Fruit fly (Drosophila melanogaster): Measurements from ENCODE around the gene CG6621.

The CG6621 gene

DNA sequence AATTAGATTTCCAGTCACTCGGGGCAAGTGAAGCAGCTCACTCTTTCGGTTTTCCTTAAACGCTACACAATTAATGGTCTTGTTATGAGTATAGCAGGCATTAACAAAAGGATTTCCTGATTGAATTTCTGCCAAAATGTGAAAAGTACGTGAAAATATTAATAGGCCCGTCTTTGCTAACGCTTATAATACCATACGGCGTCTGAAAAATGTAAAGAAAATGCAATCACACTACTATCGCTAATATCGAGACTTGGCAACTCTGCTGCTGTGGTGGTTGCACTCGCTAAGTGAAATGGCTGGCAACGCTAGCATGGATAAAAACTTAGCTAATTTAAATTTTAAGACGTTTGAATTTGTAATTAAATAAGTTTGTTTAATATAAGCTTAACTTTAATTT, at the start of gene CG6621 (continued):
- TF ChIP-seq CG2129 (GFP tag; IDR thresholded peaks at IDR 0.05; ENCODE audit: partially characterized antibody): no peak
- no peak for TF ChIP-seq sr (GFP tag; IDR thresholded peaks at IDR 0.05)
- peak; percentile 93 for TF ChIP-seq Med (GFP tag)
- TF ChIP-seq ttk (GFP tag; IDR thresholded peaks at IDR 0.05): no peak
- no peak for TF ChIP-seq Dbx (GFP tag; IDR thresholded peaks at IDR 0.05)
- TF ChIP-seq CG13123 (GFP tag; optimal IDR thresholded peaks at IDR 0.05): no peak
- no peak for TF ChIP-seq Jarid2 (GFP tag; optimal IDR thresholded peaks at IDR 0.05)
- TF ChIP-seq CG4854 (GFP tag; optimal IDR thresholded peaks at IDR 0.05): no peak
- TF ChIP-seq Dfd (GFP tag; optimal IDR thresholded peaks at IDR 0.05): no peak
- no peak for TF ChIP-seq hth (optimal IDR thresholded peaks at IDR 0.05)
- peak; percentile 98 for TF ChIP-seq pzg (GFP tag; optimal IDR thresholded peaks at IDR 0.05)
- TF ChIP-seq trem (tag; optimal IDR thresholded peaks at IDR 0.05): peak; percentile 89
- TF ChIP-seq MESR4 (GFP tag; optimal IDR thresholded peaks at IDR 0.05): peak; percentile 64
- TF ChIP-seq Eip74EF (GFP tag; optimal IDR thresholded peaks at IDR 0.05): no peak
- TF ChIP-seq CG11504 (tag; optimal IDR thresholded peaks at IDR 0.05): no peak
- no peak for TF ChIP-seq CG17361 (GFP tag; IDR thresholded peaks at IDR 0.05)
- TF ChIP-seq CG32532 (GFP tag; IDR thresholded peaks at IDR 0.05): peak; percentile 36
- no peak for TF ChIP-seq dati (GFP tag; IDR thresholded peaks at IDR 0.05)
- no peak for TF ChIP-seq sc (optimal IDR thresholded peaks at IDR 0.05)
- no peak for TF ChIP-seq sc (GFP tag; optimal IDR thresholded peaks at IDR 0.05)
- no peak for TF ChIP-seq Gug (GFP tag; IDR thresholded peaks at IDR 0.05)
- TF ChIP-seq zen2 (GFP tag; IDR thresholded peaks at IDR 0.05; ENCODE audit: partially characterized antibody): peak; percentile 15; the same call in 1 of the 3 replicates
- TF ChIP-seq CG18476 (GFP tag; optimal IDR thresholded peaks at IDR 0.05): no peak
- no peak for TF ChIP-seq Vsx1 (GFP tag; optimal IDR thresholded peaks at IDR 0.05)
- TF ChIP-seq unc-4 (GFP tag; IDR thresholded peaks at IDR 0.05; ENCODE audit: partially characterized antibody): peak; percentile 54
- TF ChIP-seq CG13296 (GFP tag; optimal IDR thresholded peaks at IDR 0.05): no peak
- no peak for TF ChIP-seq HHEX (GFP tag; optimal IDR thresholded peaks at IDR 0.05)
- TF ChIP-seq D19B (GFP tag; optimal IDR thresholded peaks at IDR 0.05): no peak
- no peak for TF ChIP-seq eyg (GFP tag; optimal IDR thresholded peaks at IDR 0.05)
- no peak for TF ChIP-seq CG11085 (GFP tag; IDR thresholded peaks at IDR 0.05)
- no peak for TF ChIP-seq B-H2 (GFP tag; optimal IDR thresholded peaks at IDR 0.05)
- no peak for TF ChIP-seq kni (GFP tag; optimal IDR thresholded peaks at IDR 0.05)
- no peak for TF ChIP-seq bowl (GFP tag; IDR thresholded peaks at IDR 0.05)
- no peak for TF ChIP-seq Mrtf (GFP tag; IDR thresholded peaks at IDR 0.05)
- no peak for TF ChIP-seq org-1 (GFP tag; optimal IDR thresholded peaks at IDR 0.05)
- TF ChIP-seq CTCF (GFP tag; optimal IDR thresholded peaks at IDR 0.05): peak; percentile 66
- TF ChIP-seq Fer2 (tag; optimal IDR thresholded peaks at IDR 0.05): no peak
- TF ChIP-seq CG1024 (GFP tag; IDR thresholded peaks at IDR 0.05): no peak
- peak; percentile 75 for TF ChIP-seq nmo (GFP tag; optimal IDR thresholded peaks at IDR 0.05)
- TF ChIP-seq cg (GFP tag; optimal IDR thresholded peaks at IDR 0.05): no peak
- TF ChIP-seq CG13775 (GFP tag; optimal IDR thresholded peaks at IDR 0.05): no peak
- no peak for TF ChIP-seq repo (GFP tag; optimal IDR thresholded peaks at IDR 0.05)
- no peak for TF ChIP-seq CG10959 (GFP tag; IDR thresholded peaks at IDR 0.05)
- peak; percentile 2 for TF ChIP-seq abd-A (tag; optimal IDR thresholded peaks at IDR 0.05)
- no peak for TF ChIP-seq Xbp1 (GFP tag; optimal IDR thresholded peaks at IDR 0.05)
- no peak for TF ChIP-seq her (GFP tag; optimal IDR thresholded peaks at IDR 0.05)
- TF ChIP-seq CG12659 (GFP tag; optimal IDR thresholded peaks at IDR 0.05): peak; percentile 77
- TF ChIP-seq grau (tag; optimal IDR thresholded peaks at IDR 0.05): no peak
- TF ChIP-seq fd3F (GFP tag; optimal IDR thresholded peaks at IDR 0.05): no peak
- no peak for TF ChIP-seq croc (GFP tag; conservative IDR thresholded peaks at IDR 0.05)
- no peak for TF ChIP-seq Rfx (GFP tag; IDR thresholded peaks at IDR 0.05)
- TF ChIP-seq CG17612 (GFP tag; IDR thresholded peaks at IDR 0.05): no peak
- no peak for TF ChIP-seq CG10543 (GFP tag; optimal IDR thresholded peaks at IDR 0.05)
